Worm (Caenorhabditis elegans) whole organism, L3 larva: Measurements from ENCODE around the gene ceh-24.

Experiments
- R02D3.7 ChIP-seq: fragments of 150-350 bp; optimal IDR thresholded peaks from 2 replicates; lab custom pipeline; 2014; ENCODE audit warnings: missing biosample characterization, missing genetic modification characterization
- ZK546.5 ChIP-seq: sonication (generic microtip); optimal IDR thresholded peaks from 2 replicates; lab custom pipeline; 2017; ENCODE audit warnings: missing biosample characterization, missing genetic modification characterization
- aly-2 ChIP-seq: fragments of 150-350 bp; optimal IDR thresholded peaks from 2 replicates; lab custom pipeline; 2014; ENCODE audit warnings: missing biosample characterization, missing genetic modification characterization
- ama-1 ChIP-seq: fragments of 150-350 bp; optimal IDR thresholded peaks from 2 replicates; lab custom pipeline; 2018
- ceh-28 ChIP-seq: fragments of 150-350 bp; optimal IDR thresholded peaks from 2 replicates; lab custom pipeline; 2014; ENCODE audit warnings: missing biosample characterization, missing genetic modification reagents, missing genetic modification characterization
- ceh-82 ChIP-seq: fragments of 150-350 bp; optimal IDR thresholded peaks from 2 replicates; lab custom pipeline; 2014; ENCODE audit warnings: missing biosample characterization, missing genetic modification characterization
- daf-12 ChIP-seq: fragments of 150-350 bp; optimal IDR thresholded peaks from 2 replicates; lab custom pipeline; 2014; ENCODE audit warnings: missing biosample characterization, missing genetic modification reagents, missing genetic modification characterization
- egl-27 ChIP-seq: sonication (generic microtip); optimal IDR thresholded peaks from 4 replicates; lab custom pipeline; 2017; ENCODE audit warnings: missing biosample characterization, missing genetic modification reagents, missing genetic modification characterization
- egl-5 ChIP-seq: fragments of 150-350 bp; optimal IDR thresholded peaks from 2 replicates; lab custom pipeline; 2017; ENCODE audit warnings: missing biosample characterization, missing genetic modification reagents, missing genetic modification characterization, inconsistent platforms
- elt-1 ChIP-seq: fragments of 150-350 bp; optimal IDR thresholded peaks from 2 replicates; lab custom pipeline; 2014; ENCODE audit warnings: missing biosample characterization, missing genetic modification characterization
- elt-2 ChIP-seq: sonication (generic microtip); optimal IDR thresholded peaks from 2 replicates; lab custom pipeline; 2016; ENCODE audit warnings: missing genetic modification reagents, mild to moderate bottlenecking, missing genetic modification characterization, missing compliant biosample characterization
- eor-1 ChIP-seq, 2 experiments: fragments of 150-350 bp; optimal IDR thresholded peaks; 2 replicates each; lab custom pipeline; 2014 to 2018; ENCODE audit warnings: missing biosample characterization in 2 of 2, missing genetic modification characterization in 2 of 2
- fkh-10 ChIP-seq: sonication (generic microtip); optimal IDR thresholded peaks from 2 replicates; lab custom pipeline; 2017; ENCODE audit warnings: missing biosample characterization, missing genetic modification reagents, missing genetic modification characterization
- fkh-2 ChIP-seq: fragments of 150-350 bp; optimal IDR thresholded peaks from 2 replicates; lab custom pipeline; 2014; ENCODE audit warnings: missing biosample characterization, missing genetic modification reagents, missing genetic modification characterization
- fos-1 ChIP-seq: fragments of 150-350 bp; optimal IDR thresholded peaks from 2 replicates; lab custom pipeline; 2014; ENCODE audit warnings: missing biosample characterization, missing genetic modification characterization
- hmg-11 ChIP-seq: sonication (generic microtip); optimal IDR thresholded peaks from 2 replicates; lab custom pipeline; 2016; ENCODE audit warnings: missing genetic modification characterization, missing compliant biosample characterization
- jun-1 ChIP-seq: fragments of 150-350 bp; optimal IDR thresholded peaks from 2 replicates; lab custom pipeline; 2014; ENCODE audit warnings: missing biosample characterization, missing genetic modification reagents, missing genetic modification characterization
- lin-15B ChIP-seq: fragments of 150-350 bp; optimal IDR thresholded peaks from 2 replicates; lab custom pipeline; 2014; ENCODE audit warnings: missing biosample characterization, missing genetic modification characterization
- lin-39 ChIP-seq: fragments of 150-350 bp; optimal IDR thresholded peaks from 2 replicates; lab custom pipeline; 2018; ENCODE audit warnings: missing biosample characterization, missing genetic modification reagents, missing genetic modification characterization
- lsy-12 ChIP-seq: sonication (generic microtip); optimal IDR thresholded peaks from 2 replicates; lab custom pipeline; 2016; ENCODE audit warnings: mild to moderate bottlenecking, missing genetic modification characterization, missing compliant biosample characterization
- mdl-1 ChIP-seq: fragments of 150-350 bp; optimal IDR thresholded peaks from 2 replicates; lab custom pipeline; 2014; ENCODE audit warnings: missing biosample characterization, missing genetic modification characterization
- mml-1 ChIP-seq: fragments of 150-350 bp; sonication (generic microtip); optimal IDR thresholded peaks from 3 replicates; lab custom pipeline; 2014; ENCODE audit warnings: missing biosample characterization, missing genetic modification characterization
- nfya-1 ChIP-seq: sonication (generic microtip); optimal IDR thresholded peaks from 2 replicates; lab custom pipeline; 2017; ENCODE audit warnings: missing genetic modification characterization, mild to moderate bottlenecking, missing compliant biosample characterization, antibody characterized with exemption, moderate library complexity; ENCODE audit not compliant: insufficient read depth
- nhr-11 ChIP-seq: fragments of 150-350 bp; optimal IDR thresholded peaks from 2 replicates; lab custom pipeline; 2014; ENCODE audit warnings: missing biosample characterization, missing genetic modification characterization
- nhr-12 ChIP-seq: fragments of 150-350 bp; optimal IDR thresholded peaks from 2 replicates; lab custom pipeline; 2014; ENCODE audit warnings: missing biosample characterization, missing genetic modification characterization
- nhr-23 ChIP-seq: fragments of 150-350 bp; optimal IDR thresholded peaks from 2 replicates; lab custom pipeline; 2014; ENCODE audit warnings: missing biosample characterization, missing genetic modification reagents, missing genetic modification characterization
- nhr-237 ChIP-seq: fragments of 150-350 bp; optimal IDR thresholded peaks from 2 replicates; lab custom pipeline; 2014; ENCODE audit warnings: missing biosample characterization, missing genetic modification characterization
- nhr-28 ChIP-seq: fragments of 150-350 bp; optimal IDR thresholded peaks from 2 replicates; lab custom pipeline; 2014; ENCODE audit warnings: missing biosample characterization, missing genetic modification characterization
- nhr-43 ChIP-seq: sonication (generic microtip); optimal IDR thresholded peaks from 2 replicates; lab custom pipeline; 2016; ENCODE audit warnings: mild to moderate bottlenecking, missing genetic modification characterization, missing compliant biosample characterization; ENCODE audit not compliant: poor library complexity, severe bottlenecking
- nhr-67 ChIP-seq: fragments of 150-350 bp; optimal IDR thresholded peaks from 2 replicates; lab custom pipeline; 2014; ENCODE audit warnings: missing biosample characterization, missing genetic modification characterization
- nhr-77 ChIP-seq: fragments of 150-350 bp; optimal IDR thresholded peaks from 2 replicates; lab custom pipeline; 2014; ENCODE audit warnings: missing biosample characterization, missing genetic modification characterization
- pha-4 ChIP-seq: fragments of 150-350 bp; optimal IDR thresholded peaks from 2 replicates; lab custom pipeline; 2014; ENCODE audit warnings: missing biosample characterization, missing genetic modification reagents, missing genetic modification characterization
- pqm-1 ChIP-seq: fragments of 150-350 bp; optimal IDR thresholded peaks from 2 replicates; lab custom pipeline; 2017; ENCODE audit warnings: missing biosample characterization, missing genetic modification characterization, inconsistent platforms
- snpc-4 ChIP-seq: fragments of 150-350 bp; optimal IDR thresholded peaks from 2 replicates; lab custom pipeline; 2014; ENCODE audit warnings: missing biosample characterization, missing genetic modification characterization
- unc-39 ChIP-seq: sonication (generic microtip); optimal IDR thresholded peaks from 4 replicates; lab custom pipeline; 2017; ENCODE audit warnings: missing biosample characterization, missing genetic modification characterization
- unc-62 ChIP-seq: fragments of 150-350 bp; sonication (generic microtip); optimal IDR thresholded peaks from 4 replicates; lab custom pipeline; 2014; ENCODE audit warnings: missing biosample characterization, missing genetic modification reagents, missing genetic modification characterization
- zag-1 ChIP-seq: fragments of 150-350 bp; optimal IDR thresholded peaks from 2 replicates; lab custom pipeline; 2014; ENCODE audit warnings: missing biosample characterization, missing genetic modification characterization
- ztf-11 ChIP-seq: fragments of 150-350 bp; optimal IDR thresholded peaks from 2 replicates; lab custom pipeline; 2014; ENCODE audit warnings: missing biosample characterization, missing genetic modification characterization
- ztf-4 ChIP-seq: fragments of 150-350 bp; optimal IDR thresholded peaks from 2 replicates; lab custom pipeline; 2014; ENCODE audit warnings: missing biosample characterization, missing genetic modification characterization

ceh-24 gene

ce11 chrV:13777857-13778256 lies 35.2 kb upstream of the ceh-24 start, which contains the start of gene F53C11.9 (continued):
- TF ChIP-seq nhr-237 (tag; lab: Kevin White, UChicago) (no peak), nhr-67 (tag; lab: Kevin White, UChicago) (no peak), nhr-77 (tag; lab: Kevin White, UChicago) (no peak), lin-39 (peak; percentile 72), daf-12 (tag; lab: Kevin White, UChicago) (no peak), nhr-12 (tag; lab: Kevin White, UChicago) (no peak), nhr-23 (tag; lab: Kevin White, UChicago) (no peak), aly-2 (tag; lab: Kevin White, UChicago) (no peak), eor-1 (tag; optimal IDR thresholded peaks at IDR 0.05; lab: Kevin White, UChicago) (no peak), elt-1 (tag; lab: Kevin White, UChicago) (no peak), jun-1 (tag; lab: Kevin White, UChicago) (no peak), pqm-1 (tag; lab: Kevin White, UChicago) (no peak), R02D3.7 (tag; lab: Kevin White, UChicago) (no peak), lsy-12 (tag; lab: Kevin White, UChicago) (no peak), fos-1 (tag; lab: Kevin White, UChicago) (no peak), pha-4 (peak; percentile 52), nhr-43 (tag; lab: Kevin White, UChicago) (no peak), unc-62 (peak; percentile 32), ceh-82 (tag; lab: Kevin White, UChicago) (no peak)

DNA sequence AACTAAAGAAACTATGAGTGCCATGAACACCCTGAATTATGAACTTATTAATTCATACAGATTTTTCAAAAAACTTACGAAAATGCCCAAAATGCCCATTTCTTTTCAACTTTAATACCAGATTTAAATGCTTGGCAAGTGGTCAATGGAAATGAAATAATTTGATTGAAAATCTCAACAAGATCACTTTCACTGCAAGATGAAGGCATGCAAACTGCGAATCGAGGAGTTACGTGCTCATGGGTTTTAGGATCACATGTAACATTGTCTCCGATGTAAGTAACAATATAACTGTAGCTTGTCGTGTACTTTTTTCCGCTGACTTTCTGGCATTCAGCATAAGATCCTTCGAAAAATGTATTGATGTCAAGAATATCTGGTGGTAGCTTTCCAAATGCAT lies 32.1 kb upstream of the ceh-24 start:
- no peak for TF ChIP-seq unc-39 (tag; lab: Kevin White, UChicago)
- TF ChIP-seq nhr-12 (tag; lab: Kevin White, UChicago), result no peak
- no peak for TF ChIP-seq mdl-1 (tag; lab: Kevin White, UChicago)

DNA sequence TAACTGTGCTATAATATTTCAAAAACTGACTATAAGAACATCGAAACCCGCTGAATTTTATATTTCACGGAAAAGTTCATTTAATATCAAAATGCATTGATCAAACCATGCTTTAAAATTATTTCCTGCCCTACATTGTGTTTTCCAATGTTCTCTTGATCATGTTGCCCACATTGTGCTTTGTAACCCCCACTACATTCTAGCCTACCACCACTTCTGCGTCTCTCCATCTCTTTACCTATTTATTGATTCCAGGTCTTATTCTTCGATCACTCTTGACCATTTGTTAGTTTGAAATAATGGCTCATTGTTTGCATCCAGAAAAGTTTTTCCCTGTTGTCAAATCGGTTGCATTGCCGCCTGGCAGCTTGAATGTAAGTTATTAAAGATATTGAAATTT lies 30.8 kb upstream of the ceh-24 start, which contains the start of gene decr-1.1:
Gene decr-1.1, plus strand, starts transcription at position 210 of the 400 bp plus-strand sequence.
- TF ChIP-seq ztf-11 (tag; lab: Kevin White, UChicago) (no peak), mdl-1 (tag; lab: Kevin White, UChicago) (no peak), pqm-1 (tag; lab: Kevin White, UChicago) (peak; percentile 64), nfya-1 (peak; percentile 7), elt-2 (tag; lab: Kevin White, UChicago) (peak; percentile 49), ceh-28 (tag; lab: Kevin White, UChicago) (peak; percentile 28), pha-4 (peak; percentile 37)

ce11 chrV:13785767-13786166 lies 27.3 kb upstream of the ceh-24 start:
- TF ChIP-seq lsy-12 (tag; lab: Kevin White, UChicago), result no peak
- TF ChIP-seq fkh-2 (tag; lab: Kevin White, UChicago), result no peak
- no peak for TF ChIP-seq pha-4
- TF ChIP-seq, all 47 proteins: peak for 0

ce11 chrV:13787225-13787898 lies 25.7 kb upstream of the ceh-24 start, which contains the start of the genes F53C11.4 and F53C11.5:
TSS of gene F53C11.4 (minus strand) at chrV:13787352.
TSS of gene F53C11.5 (plus strand) at chrV:13787549.
- TF ChIP-seq daf-12 (tag; lab: Kevin White, UChicago) (no peak), nhr-67 (tag; lab: Kevin White, UChicago) (no peak), fkh-10 (no peak), snpc-4 (tag; lab: Kevin White, UChicago) (no peak), lin-39 (peak; percentile 48), nhr-28 (tag; lab: Kevin White, UChicago) (no peak), unc-39 (tag; lab: Kevin White, UChicago) (no peak), ama-1 (peak; percentile 29), nhr-77 (tag; lab: Kevin White, UChicago) (no peak), zag-1 (no peak), pha-4 (peak; percentile 88), ceh-28 (tag; lab: Kevin White, UChicago) (peak; percentile 30), mml-1 (tag; lab: Kevin White, UChicago) (no peak), fkh-2 (tag; lab: Kevin White, UChicago) (no peak), eor-1 (tag; optimal IDR thresholded peaks at IDR 0.05; lab: Kevin White, UChicago) (no peak), lin-15B (tag; lab: Kevin White, UChicago) (peak; percentile 3), jun-1 (tag; lab: Kevin White, UChicago) (peak; percentile 66), nfya-1 (peak; percentile 45), ztf-4 (tag; lab: Kevin White, UChicago) (no peak), lsy-12 (tag; lab: Kevin White, UChicago) (peak; percentile 36), nhr-11 (tag; lab: Kevin White, UChicago) (no peak), egl-5 (tag; lab: Kevin White, UChicago) (no peak), ZK546.5 (tag; lab: Kevin White, UChicago) (no peak), elt-2 (tag; lab: Kevin White, UChicago) (peak; percentile 69), ztf-11 (tag; lab: Kevin White, UChicago) (no peak), hmg-11 (peak; percentile 3), egl-27 (tag; lab: Kevin White, UChicago) (no peak), nhr-23 (tag; lab: Kevin White, UChicago) (peak; percentile 91), pqm-1 (tag; lab: Kevin White, UChicago) (peak; percentile 46), nhr-12 (tag; lab: Kevin White, UChicago) (no peak)
